Fruit fly (Drosophila melanogaster) whole organism, embryonic: Measurements from ENCODE around the gene Peritrophin-15a.

Experiments
- CG11456 ChIP-seq: fragments of 200-800 bp; sonication (Bioruptor generic); IDR thresholded peaks from 3 replicates; pipeline ENCODE4 v1.3.6; 2022; ENCODE audit warnings: missing biosample characterization, missing genetic modification characterization
- CG11504 ChIP-seq: fragments of 200-800 bp; sonication (Bioruptor generic); optimal IDR thresholded peaks from 3 replicates; lab custom pipeline; 2019; ENCODE audit warnings: missing biosample characterization, mild to moderate bottlenecking, missing genetic modification characterization, moderate library complexity
- CG12391 ChIP-seq: fragments of 200-800 bp; sonication (Bioruptor generic); optimal IDR thresholded peaks from 3 replicates; lab custom pipeline; 2018; ENCODE audit warnings: missing biosample characterization, mild to moderate bottlenecking, missing genetic modification characterization, moderate library complexity
- CG13894 ChIP-seq: fragments of 200-800 bp; sonication (Bioruptor generic); optimal IDR thresholded peaks from 3 replicates; lab custom pipeline; 2018; ENCODE audit warnings: missing biosample characterization, mild to moderate bottlenecking, missing genetic modification characterization, moderate library complexity
- CG1832 ChIP-seq: fragments of 200-800 bp; sonication (Bioruptor generic); optimal IDR thresholded peaks from 2 replicates; lab custom pipeline; 2017; ENCODE audit warnings: missing biosample characterization, mild to moderate bottlenecking, missing genetic modification characterization, inconsistent platforms
- CG2199 ChIP-seq: fragments of 200-800 bp; sonication (Bioruptor generic); IDR thresholded peaks from 3 replicates; pipeline ENCODE4 v1.3.6; 2022; ENCODE audit warnings: missing biosample characterization, missing genetic modification characterization
- CG4360 ChIP-seq: fragments of 200-800 bp; sonication (Bioruptor generic); IDR thresholded peaks from 2 replicates; pipeline ENCODE4 v1.3.6; 2022; ENCODE audit warnings: missing biosample characterization, missing genetic modification characterization
- CG9727 ChIP-seq: fragments of 200-800 bp; sonication (Bioruptor generic); optimal IDR thresholded peaks from 3 replicates; lab custom pipeline; 2017; ENCODE audit warnings: missing biosample characterization, mild to moderate bottlenecking, missing genetic modification characterization
- D ChIP-seq, 2 experiments: fragments of 200-800 bp in 1 of 2; fragments of >200 bp in 1 of 2; sonication (Bioruptor generic) in 1 of 2; optimal IDR thresholded peaks; 2 replicates in 1 of 2; 3 replicates in 1 of 2; lab custom pipeline; 2017; ENCODE audit warnings: mild to moderate bottlenecking in 1 of 2, missing biosample characterization in 1 of 2, missing genetic modification characterization in 1 of 2, missing genetic modification reagents in 1 of 2
- Deaf1 ChIP-seq: fragments of 200-800 bp; optimal IDR thresholded peaks from 3 replicates; lab custom pipeline; 2019; ENCODE audit warnings: missing biosample characterization, mild to moderate bottlenecking, missing genetic modification characterization, moderate library complexity
- Dfd ChIP-seq, 2 experiments: fragments of >200 bp; optimal IDR thresholded peaks; 2 replicates each; lab custom pipeline; 2017; ENCODE audit warnings: missing biosample characterization in 2 of 2, missing genetic modification characterization in 2 of 2
- ERR ChIP-seq: fragments of 200-800 bp; sonication (Bioruptor generic); optimal IDR thresholded peaks from 2 replicates; lab custom pipeline; 2016; ENCODE audit warnings: missing biosample characterization, missing genetic modification characterization
- Med ChIP-seq: fragments of 200-800 bp; sonication (Bioruptor generic); peaks from one replicate; lab custom pipeline; 2016; ENCODE audit warnings: missing biosample characterization, missing genetic modification characterization, mild to moderate bottlenecking, inconsistent platforms, moderate library complexity
- Mrtf ChIP-seq: fragments of 200-800 bp; sonication (Bioruptor generic); IDR thresholded peaks from 3 replicates; pipeline ENCODE4 v1.3.6; 2022; ENCODE audit warnings: missing biosample characterization, missing genetic modification characterization
- NC2α ChIP-seq: fragments of 200-800 bp; sonication (Bioruptor generic); optimal IDR thresholded peaks from 2 replicates; lab custom pipeline; 2016; ENCODE audit warnings: missing biosample characterization, missing genetic modification characterization
- NFAT ChIP-seq: fragments of 200-800 bp; sonication (Bioruptor generic); IDR thresholded peaks from 2 replicates; pipeline ENCODE4 v1.3.6; 2022; ENCODE audit warnings: missing biosample characterization, missing genetic modification characterization
- Rfx ChIP-seq: fragments of 200-800 bp; sonication (Bioruptor generic); IDR thresholded peaks from 2 replicates; pipeline ENCODE4 v1.3.6; 2022; ENCODE audit warnings: missing biosample characterization, missing genetic modification characterization
- Trl ChIP-seq, 3 experiments: fragments of >200 bp in 2 of 3; fragments of 200-800 bp in 1 of 3; sonication (Bioruptor generic) in 1 of 3; optimal IDR thresholded peaks; 2 replicates in 1 of 3; 3 replicates in 2 of 3; lab custom pipeline; 2016 to 2017; ENCODE audit warnings: missing biosample characterization in 1 of 3, missing genetic modification characterization in 1 of 3
- ap ChIP-seq: fragments of 200-800 bp; sonication (Bioruptor generic); IDR thresholded peaks from 2 replicates; pipeline ENCODE4 v1.3.6; 2022; ENCODE audit warnings: missing biosample characterization, missing genetic modification characterization
- chinmo ChIP-seq: fragments of 200-800 bp; sonication (Bioruptor generic); IDR thresholded peaks from 4 replicates; pipeline ENCODE4 v1.3.6; 2022; ENCODE audit warnings: missing biosample characterization, missing genetic modification characterization; ENCODE audit not compliant: partially characterized antibody
- crol ChIP-seq: fragments of 200-800 bp; sonication (Bioruptor generic); IDR thresholded peaks from 2 replicates; pipeline ENCODE4 v1.3.6; 2022; ENCODE audit warnings: missing biosample characterization, missing genetic modification characterization
- ewg ChIP-seq: fragments of 200-800 bp; sonication (Bioruptor generic); optimal IDR thresholded peaks from 3 replicates; lab custom pipeline; 2017; ENCODE audit warnings: mild to moderate bottlenecking, missing biosample characterization, missing genetic modification reagents, missing genetic modification characterization
- fd102C ChIP-seq: fragments of 200-800 bp; sonication (Bioruptor generic); optimal IDR thresholded peaks from 2 replicates; lab custom pipeline; 2018; ENCODE audit warnings: missing biosample characterization, mild to moderate bottlenecking, missing genetic modification characterization, moderate library complexity
- fd64A ChIP-seq: fragments of 200-800 bp; sonication (Bioruptor generic); optimal IDR thresholded peaks from 3 replicates; lab custom pipeline; 2018; ENCODE audit warnings: missing biosample characterization, mild to moderate bottlenecking, missing genetic modification characterization
- gcm ChIP-seq: fragments of 200-800 bp; sonication (Bioruptor generic); optimal IDR thresholded peaks from 2 replicates; lab custom pipeline; 2019; ENCODE audit warnings: missing biosample characterization, mild to moderate bottlenecking, missing genetic modification characterization, moderate library complexity
- ind ChIP-seq: fragments of 200-800 bp; sonication (Bioruptor generic); optimal IDR thresholded peaks from 3 replicates; lab custom pipeline; 2016; ENCODE audit warnings: missing biosample characterization, missing genetic modification characterization
- mld ChIP-seq: fragments of 200-800 bp; sonication (Bioruptor generic); IDR thresholded peaks from 3 replicates; pipeline ENCODE4 v1.3.6; 2022; ENCODE audit warnings: missing biosample characterization, missing genetic modification characterization; ENCODE audit not compliant: partially characterized antibody
- nerfin-1 ChIP-seq: fragments of 200-800 bp; sonication (Bioruptor generic); optimal IDR thresholded peaks from 3 replicates; lab custom pipeline; 2019; ENCODE audit warnings: missing biosample characterization, mild to moderate bottlenecking, missing genetic modification characterization, moderate library complexity
- nom ChIP-seq: fragments of 200-800 bp; sonication (Bioruptor generic); optimal IDR thresholded peaks from 2 replicates; lab custom pipeline; 2017; ENCODE audit warnings: missing biosample characterization, missing genetic modification characterization, mild to moderate bottlenecking, moderate library complexity, missing genetic modification reagents
- pros ChIP-seq: fragments of 200-800 bp; sonication (Bioruptor generic); optimal IDR thresholded peaks from 3 replicates; lab custom pipeline; 2019; ENCODE audit warnings: missing biosample characterization, mild to moderate bottlenecking, missing genetic modification characterization, moderate library complexity
- psq ChIP-seq: fragments of 200-800 bp; sonication (Bioruptor generic); optimal IDR thresholded peaks from 2 replicates; lab custom pipeline; 2017; ENCODE audit warnings: missing biosample characterization, missing genetic modification characterization
- scrt ChIP-seq: fragments of 200-800 bp; sonication (Bioruptor generic); optimal IDR thresholded peaks from 2 replicates; lab custom pipeline; 2018; ENCODE audit warnings: missing biosample characterization, mild to moderate bottlenecking, missing genetic modification characterization, moderate library complexity
- sd ChIP-seq: fragments of 200-800 bp; sonication (Bioruptor generic); optimal IDR thresholded peaks from 3 replicates; lab custom pipeline; 2018; ENCODE audit warnings: missing biosample characterization, mild to moderate bottlenecking, missing genetic modification characterization, moderate library complexity
- sens ChIP-seq: fragments of 200-800 bp; sonication (Bioruptor generic); peaks from one replicate; lab custom pipeline; 2016; ENCODE audit warnings: missing biosample characterization, missing genetic modification characterization
- seq ChIP-seq: fragments of 200-800 bp; sonication (Bioruptor generic); IDR thresholded peaks from 2 replicates; pipeline ENCODE4 v1.3.6; 2022; ENCODE audit warnings: missing biosample characterization, missing genetic modification characterization
- tio ChIP-seq: fragments of 200-800 bp; sonication (Bioruptor generic); optimal IDR thresholded peaks from 2 replicates; lab custom pipeline; 2017; ENCODE audit warnings: missing biosample characterization, missing genetic modification characterization, inconsistent platforms
- trem ChIP-seq: fragments of 200-800 bp; optimal IDR thresholded peaks from 3 replicates; lab custom pipeline; 2019; ENCODE audit warnings: missing biosample characterization, mild to moderate bottlenecking, missing genetic modification characterization, moderate library complexity
- z ChIP-seq: fragments of 200-800 bp; sonication (Bioruptor generic); IDR thresholded peaks from 3 replicates; pipeline ENCODE4 v1.3.6; 2022; ENCODE audit warnings: missing biosample characterization, missing genetic modification characterization
- zen2 ChIP-seq: fragments of 200-800 bp; sonication (Bioruptor generic); IDR thresholded peaks from 3 replicates; pipeline ENCODE4 v1.3.6; 2022; ENCODE audit warnings: missing biosample characterization, missing genetic modification characterization; ENCODE audit not compliant: partially characterized antibody

Gene Peritrophin-15a

DNA sequence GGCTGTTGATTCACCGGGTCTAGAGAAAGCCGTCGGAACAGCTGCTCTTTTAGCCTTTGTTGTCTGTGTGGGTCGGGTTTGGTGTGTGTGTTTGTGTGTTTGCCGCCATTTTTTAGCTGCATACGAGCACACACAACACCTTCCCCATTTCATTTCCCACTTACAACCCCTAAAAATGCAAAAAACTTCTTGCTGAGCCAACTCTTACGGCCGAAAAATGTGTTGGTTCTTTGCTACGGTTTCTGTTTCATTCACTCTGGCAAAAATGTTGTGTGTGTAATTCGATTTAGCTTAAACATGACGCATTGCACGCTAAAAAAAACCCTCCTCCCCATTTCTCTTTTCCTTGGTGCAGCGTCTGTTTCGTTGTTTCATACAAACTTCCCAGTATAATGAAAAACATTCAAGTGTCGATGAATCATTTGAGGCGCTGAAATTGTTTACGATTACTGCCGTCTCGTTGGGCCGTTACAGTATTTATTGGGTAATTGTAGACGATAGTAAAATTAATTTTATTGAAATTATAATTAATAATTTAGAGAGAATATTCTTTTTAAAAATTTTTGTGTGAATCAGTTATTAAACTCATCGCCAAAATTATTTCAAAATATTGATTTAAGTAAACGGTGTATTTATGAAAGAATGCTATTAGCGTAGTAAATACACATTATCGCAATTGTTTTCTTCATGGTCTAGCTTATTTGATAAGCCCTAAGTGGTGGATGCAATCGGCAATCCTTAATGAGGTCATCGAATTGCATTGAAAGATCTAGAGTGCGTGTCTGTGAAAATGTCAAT, 30.3 kb upstream of the Peritrophin-15a start:
- TF ChIP-seq pros, result peak; percentile 60
- 0 out of 3 replicates have a peak, but pooled peaks have one; percentile 39 for TF ChIP-seq CG2199 (GFP tag; lab: Robert Waterston, UW)
- TF ChIP-seq fd64A (GFP tag; lab: Kevin White, UChicago), result no peak
- TF ChIP-seq CG9727 (GFP tag; lab: Kevin White, UChicago), result no peak
- TF ChIP-seq mld, result no peak
- no peak for TF ChIP-seq ind (GFP tag; lab: Kevin White, UChicago)
- 0 out of 3 replicates have a peak, but pooled peaks have one; percentile 21 for TF ChIP-seq CG11456 (GFP tag; lab: Robert Waterston, UW)

- TF ChIP-seq Dfd (GFP tag; optimal IDR thresholded peaks at IDR 0.05; lab: Kevin White, UChicago) (no peak), NC2α (GFP tag; lab: Kevin White, UChicago) (no peak), sens (peak; percentile 12), Trl (optimal IDR thresholded peaks at IDR 0.05; lab: Kevin White, UChicago) (peak in 1 of 2 experiments; percentile 15), Trl (GFP tag; optimal IDR thresholded peaks at IDR 0.05; lab: Kevin White, UChicago) (no peak), Med (GFP tag; lab: Kevin White, UChicago) (peak; percentile 31)
- TF ChIP-seq, all 482 proteins: peak for 3
These were observed 29.3 kb upstream of the Peritrophin-15a start for dm6 chr2L:8425212-8425611.

DNA sequence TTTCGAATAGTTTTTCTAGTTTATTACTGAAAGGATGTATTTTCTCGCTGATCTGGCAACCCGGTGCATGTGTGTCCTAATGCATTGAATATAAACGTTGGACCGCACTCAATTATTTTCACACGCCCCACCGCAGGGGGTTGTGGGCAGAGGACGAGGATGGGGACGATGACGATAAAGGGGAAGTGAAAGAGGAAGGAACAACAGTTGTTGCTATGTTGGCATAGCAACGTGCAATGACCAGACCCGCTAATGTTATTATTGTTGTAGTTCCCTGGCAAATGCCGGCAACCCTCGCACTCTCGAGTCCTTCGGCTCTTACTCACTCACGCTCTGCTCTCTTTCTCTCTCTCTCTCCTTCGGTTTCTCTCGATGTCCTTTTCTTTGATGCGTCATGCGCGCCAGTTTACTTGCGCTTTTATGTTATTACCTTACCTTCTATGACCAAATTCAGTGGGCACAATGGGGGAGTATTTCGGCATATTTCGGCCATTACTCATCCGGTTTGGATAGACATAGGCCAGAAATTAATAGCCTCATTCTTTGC, 28.8 kb upstream of the Peritrophin-15a start:
- TF ChIP-seq Deaf1 (tag; lab: Kevin White, UChicago), result peak; percentile 45
- no peak for TF ChIP-seq CG11504 (tag; lab: Kevin White, UChicago)
- peak; percentile 71 to 73 for TF ChIP-seq Trl (optimal IDR thresholded peaks at IDR 0.05; lab: Kevin White, UChicago)
- no peak for TF ChIP-seq Trl (GFP tag; optimal IDR thresholded peaks at IDR 0.05; lab: Kevin White, UChicago)
- peak; percentile 73 for TF ChIP-seq pros
- TF ChIP-seq zen2, result peak; percentile 11; the same call in 1 of the 3 replicates
- no peak for TF ChIP-seq fd102C (GFP tag; lab: Kevin White, UChicago)
- peak; percentile 44 for TF ChIP-seq sens
- TF ChIP-seq ap (GFP tag; lab: Robert Waterston, UW), result 0 out of 2 replicates have a peak, but pooled peaks have one; percentile 11
- TF ChIP-seq ERR (GFP tag; lab: Kevin White, UChicago), result no peak
- TF ChIP-seq chinmo (GFP tag; lab: Robert Waterston, UW), result 0 out of 4 replicates have a peak, but pooled peaks have one; percentile 13
- peak; percentile 55 for TF ChIP-seq nerfin-1 (tag; lab: Kevin White, UChicago)
- peak; percentile 19 for TF ChIP-seq D (optimal IDR thresholded peaks at IDR 0.05; lab: Kevin White, UChicago)
- no peak for TF ChIP-seq D (GFP tag; optimal IDR thresholded peaks at IDR 0.05; lab: Kevin White, UChicago)
- peak; percentile 6 for TF ChIP-seq psq
- 0 out of 2 replicates have a peak, but pooled peaks have one; percentile 3 for TF ChIP-seq NFAT (GFP tag; lab: Robert Waterston, UW)
- peak; percentile 27 for TF ChIP-seq CG1832 (GFP tag; lab: Kevin White, UChicago)
- no peak for TF ChIP-seq gcm (GFP tag; lab: Kevin White, UChicago)
- peak; percentile 39 for TF ChIP-seq sd (tag; lab: Kevin White, UChicago)
- TF ChIP-seq Mrtf, result no peak
- peak; percentile 79 for TF ChIP-seq scrt (GFP tag; lab: Kevin White, UChicago)
- TF ChIP-seq CG4360 (GFP tag; lab: Robert Waterston, UW), result 0 out of 2 replicates have a peak, but pooled peaks have one; percentile 11
- TF ChIP-seq nom, result no peak
- TF ChIP-seq Rfx (GFP tag; lab: Robert Waterston, UW), result peak; percentile 76
- TF ChIP-seq z (GFP tag; lab: Robert Waterston, UW), result peak; percentile 44; the same call in 1 of the 3 replicates
- peak; percentile 56 for TF ChIP-seq crol (GFP tag; lab: Robert Waterston, UW)
- no peak for TF ChIP-seq tio
- no peak for TF ChIP-seq CG11456 (GFP tag; lab: Robert Waterston, UW)
- peak; percentile 87 for TF ChIP-seq CG13894 (tag; lab: Kevin White, UChicago)
- TF ChIP-seq trem (tag; lab: Kevin White, UChicago), result peak; percentile 16
- peak; percentile 78 for TF ChIP-seq ewg (GFP tag; lab: Kevin White, UChicago)
- no peak for TF ChIP-seq CG12391
- peak; percentile 14; the same call in 1 of the 2 replicates for TF ChIP-seq seq (GFP tag; lab: Robert Waterston, UW)
